Worm (Caenorhabditis elegans): ENCODE data around the gene F22F7.2.

The F22F7.2 gene

DNA sequence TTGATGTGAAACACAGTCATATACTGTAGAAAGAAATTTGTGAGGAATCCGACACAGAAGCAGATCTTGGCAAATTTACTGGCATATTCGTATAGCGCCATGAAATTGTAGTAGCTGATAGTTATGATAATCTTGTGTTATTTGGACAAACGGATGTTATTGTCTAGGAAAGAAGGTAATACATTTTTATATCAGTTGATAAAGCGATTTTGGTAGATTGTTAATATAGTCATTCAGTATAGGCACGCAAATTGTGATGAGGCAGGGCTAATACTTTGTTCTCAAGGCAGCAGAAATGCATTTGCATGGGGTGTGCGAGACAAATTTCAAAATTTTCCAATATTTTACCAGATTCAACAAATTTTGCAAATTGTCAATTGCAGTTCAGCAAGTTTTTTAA lies 23.5 kb downstream of the F22F7.2 start, which contains the start of gene str-52:
TSS of gene str-52 (minus strand) at position 101 of the 400 bp plus-strand sequence.
- TF ChIP-seq mec-3 (tag; optimal IDR thresholded peaks at IDR 0.05; ENCODE audit: borderline replicate concordance): no peak

DNA sequence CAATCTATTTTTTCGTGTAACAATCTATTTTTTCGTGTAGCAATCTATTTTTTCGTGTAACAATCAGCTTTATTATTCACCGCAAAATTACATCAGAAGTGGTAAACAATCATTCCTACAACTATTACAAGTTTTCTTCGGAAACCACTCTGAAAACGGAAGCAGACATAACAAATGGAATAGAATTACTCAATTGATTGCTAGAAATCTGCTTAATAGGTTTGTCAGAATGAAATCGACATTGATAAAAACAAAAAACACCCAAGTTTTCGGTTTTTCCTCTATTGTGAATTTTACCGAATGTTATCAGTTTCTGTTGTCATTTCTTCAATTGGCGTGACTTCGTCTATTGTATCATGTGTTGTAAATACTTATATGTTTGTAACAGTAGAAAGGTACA lies 24.2 kb downstream of the F22F7.2 start, which contains the start of gene srbc-20:
TSS of gene srbc-20 (plus strand) at position 301 of the 400 bp plus-strand sequence.
- TF ChIP-seq pag-3 (tag; optimal IDR thresholded peaks at IDR 0.05; ENCODE audit: borderline replicate concordance) (no peak), hlh-15 (tag; optimal IDR thresholded peaks at IDR 0.05) (no peak), ceh-30 (tag; optimal IDR thresholded peaks at IDR 0.05) (no peak)

DNA sequence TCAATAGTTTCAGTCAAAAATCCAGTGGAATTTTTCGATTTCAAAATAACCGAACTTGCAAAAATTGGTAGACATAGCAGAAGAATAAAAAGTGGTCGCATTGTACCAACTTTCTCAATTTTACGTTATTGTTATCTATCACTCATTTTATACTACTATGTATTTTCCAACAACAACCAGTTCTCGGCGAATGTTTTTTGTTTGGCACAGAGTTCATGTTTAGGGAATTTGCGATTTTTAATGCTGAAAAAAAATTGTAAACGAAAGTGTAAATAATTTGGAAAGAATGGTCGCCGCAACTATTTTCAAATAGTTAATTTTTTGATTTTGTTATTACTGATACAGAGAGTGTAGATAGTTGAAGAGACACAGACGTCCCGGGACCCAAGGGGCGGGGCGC lies 26.9 kb downstream of the F22F7.2 start, which contains the start of gene C45H4.21:
TSS of gene C45H4.21 (minus strand) at position 101 of the 400 bp plus-strand sequence.
- TF ChIP-seq gmeb-2 (tag; optimal IDR thresholded peaks at IDR 0.05) (no peak), ceh-34 (tag; optimal IDR thresholded peaks at IDR 0.05) (no peak), lim-6 (tag; optimal IDR thresholded peaks at IDR 0.05) (no peak), nfya-1 (tag; optimal IDR thresholded peaks at IDR 0.05) (no peak), pha-4 (tag; optimal IDR thresholded peaks at IDR 0.05) (no peak), nhr-11 (tag; optimal IDR thresholded peaks at IDR 0.05) (no peak), lin-11 (tag; optimal IDR thresholded peaks at IDR 0.05) (no peak), dmd-4 (tag; optimal IDR thresholded peaks at IDR 0.05; ENCODE audit: borderline replicate concordance) (no peak), fax-1 (tag; optimal IDR thresholded peaks at IDR 0.05) (no peak), tbx-7 (tag; optimal IDR thresholded peaks at IDR 0.05) (no peak), ceh-30 (tag; optimal IDR thresholded peaks at IDR 0.05) (no peak), mec-3 (tag; optimal IDR thresholded peaks at IDR 0.05; ENCODE audit: borderline replicate concordance) (no peak), hlh-13 (GFP tag; optimal IDR thresholded peaks at IDR 0.05) (no peak), ceh-18 (tag; optimal IDR thresholded peaks at IDR 0.05) (no peak), hlh-15 (tag; optimal IDR thresholded peaks at IDR 0.05) (no peak), pax-1 (tag; optimal IDR thresholded peaks at IDR 0.05) (no peak)

DNA sequence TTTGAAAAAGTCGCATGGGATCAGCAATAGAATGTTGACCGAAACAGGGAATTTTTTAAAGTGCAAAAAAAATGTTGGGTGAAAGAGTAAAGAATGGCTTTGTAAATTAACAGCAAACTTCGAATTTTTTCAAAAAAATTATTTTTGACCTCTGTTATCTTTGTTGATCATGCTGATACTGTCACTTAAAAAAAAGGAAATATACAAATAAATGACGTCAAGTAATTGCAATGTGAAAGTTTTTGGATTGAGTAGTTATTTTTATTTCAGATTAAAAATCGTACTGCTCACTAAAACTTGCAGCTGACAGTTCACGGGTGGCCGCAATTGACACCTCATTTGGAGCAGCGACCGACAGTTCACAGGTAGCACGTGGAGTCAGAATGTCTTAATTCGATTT lies 28.3 kb downstream of the F22F7.2 start, which contains the start of gene C45H4.13:
TSS of gene C45H4.13 (minus strand) at position 101 of the 400 bp plus-strand sequence.
- TF ChIP-seq lim-6 (tag; optimal IDR thresholded peaks at IDR 0.05) (no peak), nhr-232 (tag; optimal IDR thresholded peaks at IDR 0.05) (no peak), fkh-6 (tag; optimal IDR thresholded peaks at IDR 0.05) (no peak), ahr-1 (tag; optimal IDR thresholded peaks at IDR 0.05) (no peak), elt-4 (tag; optimal IDR thresholded peaks at IDR 0.05) (no peak), ceh-30 (tag; optimal IDR thresholded peaks at IDR 0.05) (no peak), Y22D7AL.16 (tag; optimal IDR thresholded peaks at IDR 0.05) (no peak), ttx-3 (tag; optimal IDR thresholded peaks at IDR 0.05) (no peak), pqm-1 (tag; optimal IDR thresholded peaks at IDR 0.05) (no peak), ceh-18 (tag; optimal IDR thresholded peaks at IDR 0.05) (no peak), F13H6.1 (tag; optimal IDR thresholded peaks at IDR 0.05) (no peak)

DNA sequence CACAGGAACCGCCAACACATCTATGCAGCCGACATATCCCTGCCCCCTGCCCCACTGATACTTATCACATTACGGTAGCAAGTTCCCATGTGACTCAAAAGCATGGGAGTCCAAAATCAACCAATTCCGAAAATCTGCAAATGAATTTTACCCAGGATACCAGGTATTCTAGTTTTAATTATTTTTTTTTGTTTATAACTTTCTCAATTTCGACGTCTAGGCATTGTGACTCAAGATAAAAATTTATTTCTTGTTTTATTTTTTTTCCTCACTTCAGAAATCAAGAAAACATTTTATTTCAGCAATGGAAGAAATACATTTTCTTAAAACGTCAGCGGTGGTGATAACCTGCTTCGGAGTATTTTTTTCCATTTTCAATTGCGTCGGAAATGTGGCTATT lies 28.9 kb downstream of the F22F7.2 start, which contains the start of gene srbc-24:
TSS of gene srbc-24 (plus strand) at position 301 of the 400 bp plus-strand sequence.
- no peak for TF ChIP-seq ceh-6 (GFP tag; optimal IDR thresholded peaks at IDR 0.05)
- TF ChIP-seq sox-2 (GFP tag; IDR thresholded peaks at IDR 0.05): no peak
- TF ChIP-seq pat-9 (tag; optimal IDR thresholded peaks at IDR 0.05): no peak
- no peak for TF ChIP-seq hlh-30 (tag; optimal IDR thresholded peaks at IDR 0.05; ENCODE audit: insufficient read depth)
- no peak for TF ChIP-seq lim-6 (tag; optimal IDR thresholded peaks at IDR 0.05)

DNA sequence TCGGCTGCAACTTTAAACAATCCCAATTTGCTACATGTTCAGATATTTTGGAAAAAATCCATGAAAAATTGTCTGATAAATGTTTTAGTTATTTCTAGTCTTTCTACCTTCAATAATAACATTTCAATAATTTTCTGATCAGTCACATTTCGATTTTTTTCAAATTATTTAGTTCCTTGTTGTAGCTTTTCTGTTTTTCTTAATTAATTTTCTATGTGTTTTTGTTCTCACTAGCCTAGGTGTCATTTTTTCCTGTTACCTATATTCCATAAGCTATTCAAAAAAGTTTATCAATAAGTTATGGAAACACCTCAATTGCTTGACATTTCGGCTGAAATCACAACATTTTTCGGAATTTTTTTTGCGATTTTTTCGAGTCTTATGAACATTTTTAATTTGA lies 30.7 kb downstream of the F22F7.2 start, which contains the start of gene srbc-23:
TSS of gene srbc-23 (plus strand) at position 301 of the 400 bp plus-strand sequence.
- TF ChIP-seq che-1 (tag; optimal IDR thresholded peaks at IDR 0.05) (no peak), ceh-6 (GFP tag; optimal IDR thresholded peaks at IDR 0.05) (no peak), ceh-18 (tag; optimal IDR thresholded peaks at IDR 0.05) (no peak), hlh-8 (tag; optimal IDR thresholded peaks at IDR 0.05) (no peak), unc-55 (GFP tag; optimal IDR thresholded peaks at IDR 0.05) (no peak), nhr-11 (tag; optimal IDR thresholded peaks at IDR 0.05) (no peak), mec-3 (tag; optimal IDR thresholded peaks at IDR 0.05; ENCODE audit: borderline replicate concordance) (no peak), npax-4 (tag; optimal IDR thresholded peaks at IDR 0.05) (no peak), F13H6.1 (tag; optimal IDR thresholded peaks at IDR 0.05) (no peak), ceh-30 (tag; optimal IDR thresholded peaks at IDR 0.05) (no peak), ceh-24 (tag; optimal IDR thresholded peaks at IDR 0.05) (no peak), pha-4 (tag; optimal IDR thresholded peaks at IDR 0.05) (no peak), sdc-2 (tag; optimal IDR thresholded peaks at IDR 0.05) (no peak), rnt-1 (tag; optimal IDR thresholded peaks at IDR 0.05) (no peak), C38D4.7 (GFP tag; optimal IDR thresholded peaks at IDR 0.05) (no peak), unc-86 (tag; optimal IDR thresholded peaks at IDR 0.05) (no peak), T23F11.4 (GFP tag; optimal IDR thresholded peaks at IDR 0.05) (no peak), hlh-6 (tag; optimal IDR thresholded peaks at IDR 0.05) (no peak)
